Fruit fly (Drosophila melanogaster) whole organism, embryonic: ENCODE measurements around the gene Taf6.

Source experiments
- Abd-B ChIP-seq: fragments of 200-800 bp; sonication (Bioruptor generic); optimal IDR thresholded peaks from 2 replicates; lab custom pipeline; 2018; ENCODE audit warnings: missing biosample characterization, mild to moderate bottlenecking, missing genetic modification characterization, moderate library complexity
- CG11247 ChIP-seq: fragments of 200-800 bp; sonication (Bioruptor generic); IDR thresholded peaks from 2 replicates; pipeline ENCODE4 v1.3.6; 2022; ENCODE audit warnings: missing biosample characterization, missing genetic modification characterization
- CG12071 ChIP-seq: fragments of 200-800 bp; sonication (Bioruptor generic); optimal IDR thresholded peaks from 3 replicates; lab custom pipeline; 2018; ENCODE audit warnings: missing biosample characterization, mild to moderate bottlenecking, missing genetic modification characterization
- CG13123 ChIP-seq: fragments of 200-800 bp; sonication (Bioruptor generic); optimal IDR thresholded peaks from 2 replicates; lab custom pipeline; 2016; ENCODE audit warnings: missing biosample characterization, missing genetic modification characterization
- CG14860 ChIP-seq: fragments of 200-800 bp; sonication (Bioruptor generic); IDR thresholded peaks from 3 replicates; pipeline ENCODE4 v1.3.6; 2022; ENCODE audit warnings: missing biosample characterization, missing genetic modification characterization; ENCODE audit not compliant: partially characterized antibody
- CG17385 ChIP-seq: fragments of 200-800 bp; sonication (Bioruptor generic); optimal IDR thresholded peaks from 3 replicates; lab custom pipeline; 2018; ENCODE audit warnings: missing biosample characterization, mild to moderate bottlenecking, missing genetic modification characterization
- CG2116 ChIP-seq: fragments of 200-800 bp; sonication (Bioruptor generic); optimal IDR thresholded peaks from 3 replicates; lab custom pipeline; 2018; ENCODE audit warnings: missing biosample characterization, mild to moderate bottlenecking, missing genetic modification characterization
- CG30020 ChIP-seq: fragments of 200-800 bp; optimal IDR thresholded peaks from 2 replicates; lab custom pipeline; 2019; ENCODE audit warnings: missing biosample characterization, mild to moderate bottlenecking, missing genetic modification characterization, moderate library complexity
- CG30403 ChIP-seq: fragments of 200-800 bp; sonication (Bioruptor generic); optimal IDR thresholded peaks from 3 replicates; lab custom pipeline; 2016; ENCODE audit warnings: missing biosample characterization, missing genetic modification characterization
- CG30431 ChIP-seq: fragments of 200-800 bp; sonication (Bioruptor generic); optimal IDR thresholded peaks from 2 replicates; lab custom pipeline; 2017; ENCODE audit warnings: missing biosample characterization, missing genetic modification characterization
- CG32532 ChIP-seq: fragments of 200-800 bp; sonication (Bioruptor generic); IDR thresholded peaks from 2 replicates; pipeline ENCODE4 v1.3.6; 2022; ENCODE audit warnings: missing biosample characterization, missing genetic modification characterization
- CG4360 ChIP-seq: fragments of 200-800 bp; sonication (Bioruptor generic); IDR thresholded peaks from 2 replicates; pipeline ENCODE4 v1.3.6; 2022; ENCODE audit warnings: missing biosample characterization, missing genetic modification characterization
- CG4854 ChIP-seq: fragments of 200-800 bp; sonication (Bioruptor generic); optimal IDR thresholded peaks from 2 replicates; lab custom pipeline; 2016; ENCODE audit warnings: missing biosample characterization, missing genetic modification characterization, inconsistent platforms
- CG6272 ChIP-seq: fragments of 200-800 bp; sonication (Bioruptor generic); IDR thresholded peaks from 2 replicates; pipeline ENCODE4 v1.3.6; 2022; ENCODE audit warnings: missing biosample characterization, missing genetic modification characterization
- CG6654 ChIP-seq: fragments of 200-800 bp; sonication (Bioruptor generic); optimal IDR thresholded peaks from 2 replicates; lab custom pipeline; 2017; ENCODE audit warnings: missing biosample characterization, mild to moderate bottlenecking, missing genetic modification characterization
- CG7745 ChIP-seq: fragments of 200-800 bp; sonication (Bioruptor generic); optimal IDR thresholded peaks from 2 replicates; lab custom pipeline; 2018; ENCODE audit warnings: missing biosample characterization, mild to moderate bottlenecking, missing genetic modification characterization, moderate library complexity
- CG7786 ChIP-seq: fragments of 200-800 bp; sonication (Bioruptor generic); optimal IDR thresholded peaks from 2 replicates; lab custom pipeline; 2016; ENCODE audit warnings: missing biosample characterization, missing genetic modification characterization
- CG7839 ChIP-seq: fragments of 200-800 bp; sonication (Bioruptor generic); optimal IDR thresholded peaks from 3 replicates; lab custom pipeline; 2018; ENCODE audit warnings: missing biosample characterization, mild to moderate bottlenecking, missing genetic modification characterization, moderate library complexity
- CG8388 ChIP-seq: fragments of 200-800 bp; sonication (Bioruptor generic); optimal IDR thresholded peaks from 2 replicates; lab custom pipeline; 2019; ENCODE audit warnings: missing biosample characterization, mild to moderate bottlenecking, missing genetic modification characterization, moderate library complexity
- CG9817 ChIP-seq: fragments of 200-800 bp; sonication (Bioruptor generic); optimal IDR thresholded peaks from 2 replicates; lab custom pipeline; 2018; ENCODE audit warnings: missing biosample characterization, mild to moderate bottlenecking, missing genetic modification characterization, moderate library complexity
- Dek ChIP-seq: fragments of 200-800 bp; sonication (Bioruptor generic); optimal IDR thresholded peaks from 3 replicates; lab custom pipeline; 2019; ENCODE audit warnings: missing biosample characterization, mild to moderate bottlenecking, missing genetic modification characterization, moderate library complexity
- HLH54F ChIP-seq: fragments of 200-800 bp; sonication (Bioruptor generic); optimal IDR thresholded peaks from 3 replicates; lab custom pipeline; 2016; ENCODE audit warnings: missing biosample characterization, missing genetic modification characterization
- HmgZ ChIP-seq: fragments of 200-800 bp; sonication (Bioruptor generic); optimal IDR thresholded peaks from 2 replicates; lab custom pipeline; 2018; ENCODE audit warnings: missing biosample characterization, mild to moderate bottlenecking, missing genetic modification characterization
- Hr3 ChIP-seq: fragments of 200-800 bp; sonication (Bioruptor generic); optimal IDR thresholded peaks from 3 replicates; lab custom pipeline; 2016; ENCODE audit warnings: missing biosample characterization, missing genetic modification characterization
- Lhr ChIP-seq: fragments of 200-800 bp; sonication (Bioruptor generic); optimal IDR thresholded peaks from 3 replicates; lab custom pipeline; 2017; ENCODE audit warnings: mild to moderate bottlenecking, missing biosample characterization, missing genetic modification reagents, missing genetic modification characterization
- MTF-1 ChIP-seq: fragments of 200-800 bp; sonication (Bioruptor generic); optimal IDR thresholded peaks from 2 replicates; lab custom pipeline; 2018; ENCODE audit warnings: missing biosample characterization, mild to moderate bottlenecking, missing genetic modification characterization, borderline replicate concordance
- NK7.1 ChIP-seq: fragments of 200-800 bp; sonication (Bioruptor generic); optimal IDR thresholded peaks from 3 replicates; lab custom pipeline; 2016; ENCODE audit warnings: missing biosample characterization, missing genetic modification characterization
- Nf-YB ChIP-seq: fragments of 200-800 bp; sonication (Bioruptor generic); optimal IDR thresholded peaks from 3 replicates; lab custom pipeline; 2019; ENCODE audit warnings: missing biosample characterization, mild to moderate bottlenecking, missing genetic modification characterization, moderate library complexity
- Rfx ChIP-seq: fragments of 200-800 bp; sonication (Bioruptor generic); IDR thresholded peaks from 2 replicates; pipeline ENCODE4 v1.3.6; 2022; ENCODE audit warnings: missing biosample characterization, missing genetic modification characterization
- Side ChIP-seq: fragments of 200-800 bp; sonication (Bioruptor generic); optimal IDR thresholded peaks from 2 replicates; lab custom pipeline; 2016; ENCODE audit warnings: missing biosample characterization, missing genetic modification characterization
- Sry-β ChIP-seq: fragments of 200-800 bp; sonication (Bioruptor generic); optimal IDR thresholded peaks from 2 replicates; lab custom pipeline; 2018; ENCODE audit warnings: missing biosample characterization, mild to moderate bottlenecking, missing genetic modification characterization, moderate library complexity
- Sry-δ ChIP-seq: fragments of 200-800 bp; sonication (Bioruptor generic); optimal IDR thresholded peaks from 2 replicates; lab custom pipeline; 2016; ENCODE audit warnings: missing biosample characterization, missing genetic modification characterization
- Vsx1 ChIP-seq: fragments of 200-800 bp; sonication (Bioruptor generic); optimal IDR thresholded peaks from 2 replicates; lab custom pipeline; 2017; ENCODE audit warnings: missing biosample characterization, mild to moderate bottlenecking, missing genetic modification characterization, missing genetic modification reagents
- Xrp1 ChIP-seq: fragments of 200-800 bp; sonication (Bioruptor generic); IDR thresholded peaks from 2 replicates; pipeline ENCODE4 v1.3.6; 2022; ENCODE audit warnings: missing biosample characterization, missing genetic modification characterization
- ara ChIP-seq: fragments of 200-800 bp; sonication (Bioruptor generic); IDR thresholded peaks from 2 replicates; pipeline ENCODE4 v1.3.6; 2022; ENCODE audit warnings: missing biosample characterization, missing genetic modification characterization
- br ChIP-seq: fragments of >200 bp; optimal IDR thresholded peaks from 2 replicates; lab custom pipeline; 2017
- chif ChIP-seq, 2 experiments: fragments of 200-800 bp; sonication (Bioruptor generic); optimal IDR thresholded peaks; 3 replicates each; lab custom pipeline; 2016; ENCODE audit warnings: missing biosample characterization in 2 of 2, missing genetic modification characterization in 2 of 2
- h ChIP-seq: fragments of >200 bp; optimal IDR thresholded peaks from 2 replicates; lab custom pipeline; 2017
- hth ChIP-seq: fragments of >200 bp; optimal IDR thresholded peaks from 2 replicates; lab custom pipeline; 2017; ENCODE audit warnings: inconsistent platforms
- luna ChIP-seq: fragments of 200-800 bp; sonication (Bioruptor generic); optimal IDR thresholded peaks from 2 replicates; lab custom pipeline; 2016; ENCODE audit warnings: missing biosample characterization, missing genetic modification characterization
- mld ChIP-seq: fragments of 200-800 bp; sonication (Bioruptor generic); IDR thresholded peaks from 3 replicates; pipeline ENCODE4 v1.3.6; 2022; ENCODE audit warnings: missing biosample characterization, missing genetic modification characterization; ENCODE audit not compliant: partially characterized antibody
- nmo ChIP-seq: fragments of 200-800 bp; sonication (Bioruptor generic); optimal IDR thresholded peaks from 2 replicates; lab custom pipeline; 2018; ENCODE audit warnings: missing biosample characterization, mild to moderate bottlenecking, missing genetic modification characterization, moderate library complexity
- oc ChIP-seq: fragments of 200-800 bp; sonication (Bioruptor generic); optimal IDR thresholded peaks from 2 replicates; lab custom pipeline; 2018; ENCODE audit warnings: missing biosample characterization, mild to moderate bottlenecking, missing genetic modification characterization, moderate library complexity
- ranshi ChIP-seq: fragments of 200-800 bp; sonication (Bioruptor generic); IDR thresholded peaks from 2 replicates; pipeline ENCODE4 v1.3.6; 2022; ENCODE audit warnings: missing biosample characterization, missing genetic modification characterization
- row ChIP-seq: fragments of 200-800 bp; sonication (Bioruptor generic); IDR thresholded peaks from 3 replicates; pipeline ENCODE4 v1.3.6; 2022; ENCODE audit warnings: missing biosample characterization, missing genetic modification characterization
- sc ChIP-seq, 3 experiments: fragments of >200 bp in 2 of 3; fragments of 200-800 bp in 1 of 3; sonication (Bioruptor generic) in 1 of 3; optimal IDR thresholded peaks; 2 replicates in 2 of 3; 3 replicates in 1 of 3; lab custom pipeline; 2017; ENCODE audit warnings: mild to moderate bottlenecking in 1 of 3, missing biosample characterization in 1 of 3, missing genetic modification characterization in 1 of 3, missing genetic modification reagents in 1 of 3
- sna ChIP-seq: fragments of 200-800 bp; sonication (Bioruptor generic); IDR thresholded peaks from 2 replicates; pipeline ENCODE4 v1.3.6; 2022; ENCODE audit warnings: missing biosample characterization, missing genetic modification characterization; ENCODE audit not compliant: partially characterized antibody
- sob ChIP-seq: fragments of 200-800 bp; sonication (Bioruptor generic); IDR thresholded peaks from 2 replicates; pipeline ENCODE4 v1.3.6; 2022; ENCODE audit warnings: missing biosample characterization, missing genetic modification characterization
- tll ChIP-seq, 2 experiments: fragments of 200-800 bp in 1 of 2; fragments of >200 bp in 1 of 2; sonication (Bioruptor generic) in 1 of 2; optimal IDR thresholded peaks; 2 replicates each; lab custom pipeline; 2017 to 2019; ENCODE audit warnings: missing biosample characterization in 2 of 2, missing genetic modification characterization in 2 of 2, mild to moderate bottlenecking in 1 of 2, moderate library complexity in 1 of 2
- zf30C ChIP-seq: fragments of 200-800 bp; sonication (Bioruptor generic); optimal IDR thresholded peaks from 3 replicates; lab custom pipeline; 2018; ENCODE audit warnings: missing biosample characterization, mild to moderate bottlenecking, missing genetic modification characterization

Gene Taf6

DNA sequence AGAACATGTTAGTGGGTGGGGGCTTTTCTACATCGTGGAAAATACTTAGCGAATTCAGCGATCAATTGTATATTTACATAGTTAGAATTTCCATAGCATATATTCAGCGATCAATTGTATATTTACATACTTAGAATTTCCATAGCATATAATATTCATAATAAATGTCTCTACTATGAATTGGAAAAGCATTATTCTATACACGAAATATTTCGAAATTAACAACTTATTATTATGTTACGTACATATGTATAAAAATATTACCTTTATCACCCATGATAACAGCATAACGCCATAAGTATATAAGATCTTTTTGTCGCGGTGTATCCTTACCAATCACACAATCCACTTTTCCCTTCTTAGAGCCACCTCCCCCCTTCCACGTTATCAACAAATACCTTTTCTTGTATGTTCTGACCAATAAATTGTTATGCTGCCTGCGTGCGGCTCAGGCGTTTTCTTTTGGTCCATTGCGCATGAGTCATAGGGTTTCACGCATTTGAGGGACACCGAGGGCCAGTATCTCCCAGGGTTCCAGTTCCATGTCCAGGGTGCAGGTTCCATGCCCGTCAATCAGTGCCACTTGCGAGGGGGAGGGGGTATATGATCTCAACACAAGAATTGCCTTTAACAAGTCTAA is 38.1 kb downstream of the Taf6 start (continued):
- no peak for TF ChIP-seq CG7745 (tag; lab: Kevin White, UChicago)
- TF ChIP-seq Side (GFP tag; lab: Kevin White, UChicago) = no peak
- TF ChIP-seq zf30C = peak; percentile 94
- TF ChIP-seq CG4854 (GFP tag; lab: Kevin White, UChicago) = no peak
- peak in 1 of 2 experiments; percentile 64 for TF ChIP-seq tll (GFP tag; optimal IDR thresholded peaks at IDR 0.05; lab: Kevin White, UChicago)
- peak; percentile 17 for TF ChIP-seq Abd-B
- TF ChIP-seq HLH54F (GFP tag; lab: Kevin White, UChicago) = no peak
- no peak for TF ChIP-seq CG4360 (GFP tag; lab: Robert Waterston, UW)
- no peak for TF ChIP-seq CG32532
- TF ChIP-seq Nf-YB (GFP tag; lab: Kevin White, UChicago) = peak; percentile 56
- TF ChIP-seq Rfx (GFP tag; lab: Robert Waterston, UW) = no peak
- TF ChIP-seq nmo (GFP tag; lab: Kevin White, UChicago) = peak; percentile 85
- peak; percentile 77 for TF ChIP-seq Xrp1
- no peak for TF ChIP-seq br (lab: Kevin White, UChicago)
- peak; percentile 13 for TF ChIP-seq Vsx1 (GFP tag; lab: Kevin White, UChicago)
- TF ChIP-seq HmgZ = no peak
- TF ChIP-seq CG13123 (GFP tag; lab: Kevin White, UChicago) = no peak
- no peak for TF ChIP-seq h
- no peak for TF ChIP-seq CG7786
- TF ChIP-seq CG30431 (GFP tag; lab: Kevin White, UChicago) = peak; percentile 59
- no peak for TF ChIP-seq CG9817 (tag; lab: Kevin White, UChicago)
- no peak for TF ChIP-seq NK7.1
- peak; percentile 1 for TF ChIP-seq oc (tag; lab: Kevin White, UChicago)
- no peak for TF ChIP-seq ara (GFP tag; lab: Robert Waterston, UW)
- TF ChIP-seq Dek (tag; lab: Kevin White, UChicago) = no peak
- no peak for TF ChIP-seq Sry-β (GFP tag; lab: Kevin White, UChicago)
- no peak for TF ChIP-seq ranshi (GFP tag; lab: Robert Waterston, UW)
- TF ChIP-seq sna (GFP tag; lab: Robert Waterston, UW) = no peak
- no peak for TF ChIP-seq luna (GFP tag; lab: Kevin White, UChicago)
- peak in 1 of 2 experiments; percentile 60 for TF ChIP-seq chif (GFP tag; optimal IDR thresholded peaks at IDR 0.05; lab: Kevin White, UChicago)
- no peak for TF ChIP-seq CG6654 (GFP tag; lab: Kevin White, UChicago)
- TF ChIP-seq CG12071 (GFP tag; lab: Kevin White, UChicago) = no peak
- TF ChIP-seq CG11247 (GFP tag; lab: Robert Waterston, UW) = no peak
- TF ChIP-seq CG17385 (GFP tag; lab: Kevin White, UChicago) = peak; percentile 40
- no peak for TF ChIP-seq MTF-1
- TF ChIP-seq row (GFP tag; lab: Robert Waterston, UW) = peak; percentile 66
- no peak for TF ChIP-seq Sry-δ (GFP tag; lab: Kevin White, UChicago)
- TF ChIP-seq CG2116 (GFP tag; lab: Kevin White, UChicago) = peak; percentile 48
- peak; percentile 49 for TF ChIP-seq Hr3 (GFP tag; lab: Kevin White, UChicago)
- no peak for TF ChIP-seq mld (GFP tag; lab: Robert Waterston, UW)
- TF ChIP-seq Lhr (GFP tag; lab: Kevin White, UChicago) = peak; percentile 36
- no peak for TF ChIP-seq hth (lab: Kevin White, UChicago)
- TF ChIP-seq CG7839 (tag; lab: Kevin White, UChicago) = peak; percentile 62
- no peak for TF ChIP-seq sc (optimal IDR thresholded peaks at IDR 0.05; lab: Kevin White, UChicago)
- peak; percentile 51 for TF ChIP-seq sc (GFP tag; optimal IDR thresholded peaks at IDR 0.05; lab: Kevin White, UChicago)
- TF ChIP-seq CG30403 (GFP tag; lab: Kevin White, UChicago) = peak; percentile 54
- TF ChIP-seq CG30020 (tag; lab: Kevin White, UChicago) = peak; percentile 41
- TF ChIP-seq sob = no peak
- TF ChIP-seq CG14860 (GFP tag; lab: Robert Waterston, UW) = no peak
- no peak for TF ChIP-seq CG6272 (GFP tag; lab: Robert Waterston, UW)
- TF ChIP-seq CG8388 (GFP tag; lab: Kevin White, UChicago) = peak; percentile 51
